Worm (Caenorhabditis elegans): ENCODE measurements around the gene F09E5.7.

The F09E5.7 gene

ce11 chrII:5389831-5390323 lies 38.0 kb downstream of the F09E5.7 start, which contains the start of gene ndx-6 (continued):
- peak; percentile 35 for TF ChIP-seq zag-1 (tag; optimal IDR thresholded peaks at IDR 0.05)
- TF ChIP-seq aly-2 (tag; optimal IDR thresholded peaks at IDR 0.05): no peak
- peak; percentile 87 for TF ChIP-seq sma-9 (GFP tag; optimal IDR thresholded peaks at IDR 0.05)
- no peak for TF ChIP-seq sma-9 (tag; optimal IDR thresholded peaks at IDR 0.05)
- no peak for TF ChIP-seq ceh-82 (tag; optimal IDR thresholded peaks at IDR 0.05)
- TF ChIP-seq unc-62 (GFP tag; optimal IDR thresholded peaks at IDR 0.05): no peak

ce11 chrII:5391447-5391846 lies 39.5 kb downstream of the F09E5.7 start:
- no peak for TF ChIP-seq Y55F3AM.14 (GFP tag; optimal IDR thresholded peaks at IDR 0.05)
- TF ChIP-seq dmd-4 (tag; optimal IDR thresholded peaks at IDR 0.05): no peak
- no peak for TF ChIP-seq nhr-10 (tag; optimal IDR thresholded peaks at IDR 0.05)

ce11 chrII:5393090-5393489 lies 41.2 kb downstream of the F09E5.7 start, which contains the start of gene brap-2:
Gene brap-2, minus strand, starts transcription at chrII:5393190.
- TF ChIP-seq gmeb-1 (tag; optimal IDR thresholded peaks at IDR 0.05): no peak

- TF ChIP-seq nhr-237 (tag; optimal IDR thresholded peaks at IDR 0.05) (no peak), lin-13 (GFP tag; optimal IDR thresholded peaks at IDR 0.05) (no peak), blmp-1 (tag; optimal IDR thresholded peaks at IDR 0.05; ENCODE audit: insufficient read depth) (no peak), dmd-4 (tag; optimal IDR thresholded peaks at IDR 0.05) (no peak), alr-1 (tag; optimal IDR thresholded peaks at IDR 0.05) (no peak), fos-1 (tag; optimal IDR thresholded peaks at IDR 0.05) (no peak)
Observed at ce11 chrII:5395594-5395993, 43.7 kb downstream of the F09E5.7 start, which contains the start of gene pink-1. Gene pink-1, minus strand, starts transcription at chrII:5395694.

- TF ChIP-seq alr-1 (tag; optimal IDR thresholded peaks at IDR 0.05): no peak
- no peak for TF ChIP-seq zag-1 (tag; optimal IDR thresholded peaks at IDR 0.05)
- no peak for TF ChIP-seq ztf-1 (GFP tag; conservative IDR thresholded peaks at IDR 0.05)
- no peak for TF ChIP-seq nhr-6 (tag; optimal IDR thresholded peaks at IDR 0.05)
- TF ChIP-seq lin-11 (tag; optimal IDR thresholded peaks at IDR 0.05): no peak
- TF ChIP-seq sma-3 (GFP tag; optimal IDR thresholded peaks at IDR 0.05): no peak
Observed at ce11 chrII:5398779-5399178, 46.9 kb downstream of the F09E5.7 start, which contains the start of gene fbxl-3. Gene fbxl-3, minus strand, starts transcription at chrII:5398902.

ce11 chrII:5399201-5399600 lies 47.3 kb downstream of the F09E5.7 start, which contains the start of gene mog-5:
Gene mog-5, plus strand, starts transcription at chrII:5399538.
- TF ChIP-seq unc-62 (GFP tag; optimal IDR thresholded peaks at IDR 0.05) (no peak), gmeb-1 (tag; optimal IDR thresholded peaks at IDR 0.05) (peak; percentile 57), unc-55 (GFP tag; optimal IDR thresholded peaks at IDR 0.05) (peak; percentile 45), C34F6.9 (tag; optimal IDR thresholded peaks at IDR 0.05) (peak; percentile 8), sem-4 (tag; optimal IDR thresholded peaks at IDR 0.05) (peak; percentile 12)
